Worm (Caenorhabditis elegans): ENCODE results near the gene B0024.4.

The B0024.4 gene

ce11 chrV:10297099-10297498, at the start of gene B0024.4:
B0024.4 (plus strand) TSS chrV:10297399.
- TF ChIP-seq nhr-11 (tag; optimal IDR thresholded peaks at IDR 0.05) (no peak), gmeb-1 (tag; optimal IDR thresholded peaks at IDR 0.05) (no peak), egl-27 (tag; optimal IDR thresholded peaks at IDR 0.05) (no peak), blmp-1 (tag; optimal IDR thresholded peaks at IDR 0.05; ENCODE audit: insufficient read depth) (no peak), fos-1 (tag; optimal IDR thresholded peaks at IDR 0.05) (no peak), nhr-77 (tag; optimal IDR thresholded peaks at IDR 0.05) (no peak), Y55F3AM.14 (GFP tag; optimal IDR thresholded peaks at IDR 0.05) (no peak), lin-13 (GFP tag; optimal IDR thresholded peaks at IDR 0.05) (no peak), mbf-1 (tag; optimal IDR thresholded peaks at IDR 0.05) (no peak)

ce11 chrV:10247673-10248239, 49.4 kb upstream of the B0024.4 start:
- TF ChIP-seq gmeb-1 (tag; optimal IDR thresholded peaks at IDR 0.05): no peak
- TF ChIP-seq sem-4 (tag; optimal IDR thresholded peaks at IDR 0.05): no peak
- TF ChIP-seq C34F6.9 (tag; optimal IDR thresholded peaks at IDR 0.05): peak; percentile 37
- peak in 1 of 2 experiments; percentile 38 for TF ChIP-seq lsy-2 (tag; optimal IDR thresholded peaks at IDR 0.05)
- TF ChIP-seq nhr-129 (tag; optimal IDR thresholded peaks at IDR 0.05): peak; percentile 32

DNA sequence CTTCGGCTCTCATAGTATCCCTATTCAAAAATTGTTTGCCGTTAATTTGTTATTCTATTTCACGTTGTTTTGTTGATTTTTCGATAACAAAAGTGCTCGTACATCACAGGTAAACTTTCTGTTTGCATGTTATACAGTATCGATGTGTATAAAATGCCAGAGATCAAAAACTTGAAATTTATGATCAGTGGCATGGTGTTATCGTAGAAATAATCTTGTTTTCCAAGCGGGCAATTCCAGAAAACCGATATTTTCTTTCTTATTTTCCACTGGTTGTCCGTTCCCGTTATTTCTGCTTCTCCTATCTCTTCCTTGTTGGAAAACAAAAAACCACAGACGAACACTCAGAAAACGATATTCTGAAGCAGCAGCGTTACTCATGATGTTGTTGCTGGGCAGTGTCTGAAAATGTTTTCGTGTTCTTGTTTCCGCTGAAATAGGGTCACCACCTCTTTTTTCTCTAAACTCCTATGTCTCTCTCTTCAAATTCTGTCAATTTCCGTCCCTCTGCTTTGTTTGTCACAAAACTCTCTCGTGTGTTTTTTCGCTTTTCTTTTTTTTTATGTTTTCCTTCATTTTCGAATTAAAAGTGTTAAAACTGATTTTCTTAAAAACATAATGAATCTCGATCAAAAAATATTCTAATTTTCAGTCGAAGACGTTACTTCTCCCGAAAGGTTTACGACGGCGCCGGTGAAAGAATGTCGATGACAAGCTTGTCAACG, 48.8 kb upstream of the B0024.4 start, which contains the start of gene akt-1:
akt-1 (plus strand) TSS at position 651 of the 725 bp plus-strand sequence.
- no peak for TF ChIP-seq snpc-4 (tag; optimal IDR thresholded peaks at IDR 0.05)
- TF ChIP-seq mab-5 (tag; optimal IDR thresholded peaks at IDR 0.05): no peak

DNA sequence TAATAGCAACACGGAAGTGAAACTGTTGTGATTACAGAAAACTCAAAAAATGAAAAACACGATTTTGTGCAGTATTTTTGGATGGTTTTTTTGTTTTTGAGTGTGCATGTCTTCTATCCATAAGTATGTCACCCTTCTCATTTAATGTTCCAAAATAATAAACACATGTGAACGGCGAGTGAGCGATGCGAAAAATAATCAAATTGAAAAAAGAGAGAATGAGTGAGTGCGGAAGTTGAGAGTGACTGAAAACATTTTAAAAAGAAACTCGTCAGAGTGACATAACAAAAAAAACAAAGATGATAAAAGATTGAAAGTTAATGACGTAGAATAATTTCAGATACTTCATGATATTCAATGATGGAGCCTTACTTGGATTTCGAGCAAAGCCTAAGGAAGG, 47.7 kb upstream of the B0024.4 start:
- TF ChIP-seq nhr-129 (tag; optimal IDR thresholded peaks at IDR 0.05) (no peak), alr-1 (tag; optimal IDR thresholded peaks at IDR 0.05) (no peak), aly-2 (tag; optimal IDR thresholded peaks at IDR 0.05) (no peak), mab-5 (tag; optimal IDR thresholded peaks at IDR 0.05) (no peak), blmp-1 (tag; optimal IDR thresholded peaks at IDR 0.05; ENCODE audit: insufficient read depth) (no peak), unc-39 (tag; optimal IDR thresholded peaks at IDR 0.05) (no peak), lin-39 (tag; optimal IDR thresholded peaks at IDR 0.05) (no peak), fos-1 (tag; optimal IDR thresholded peaks at IDR 0.05) (no peak), Y55F3AM.14 (GFP tag; optimal IDR thresholded peaks at IDR 0.05) (no peak)

ce11 chrV:10252682-10253081, 44.5 kb upstream of the B0024.4 start:
- TF ChIP-seq snpc-4 (tag; optimal IDR thresholded peaks at IDR 0.05): no peak
- no peak for TF ChIP-seq gmeb-1 (tag; optimal IDR thresholded peaks at IDR 0.05)
- no peak for TF ChIP-seq zag-1 (tag; optimal IDR thresholded peaks at IDR 0.05)
- TF ChIP-seq lin-11 (tag; optimal IDR thresholded peaks at IDR 0.05): no peak
- TF ChIP-seq ceh-82 (tag; optimal IDR thresholded peaks at IDR 0.05): no peak
- TF ChIP-seq sem-4 (tag; optimal IDR thresholded peaks at IDR 0.05): no peak
- TF ChIP-seq elt-3 (tag; optimal IDR thresholded peaks at IDR 0.05): no peak
- TF ChIP-seq sma-9 (GFP tag; optimal IDR thresholded peaks at IDR 0.05): no peak
- TF ChIP-seq sma-9 (tag; optimal IDR thresholded peaks at IDR 0.05): no peak

- TF ChIP-seq fos-1 (tag; optimal IDR thresholded peaks at IDR 0.05) (peak; percentile 48), gmeb-1 (tag; optimal IDR thresholded peaks at IDR 0.05) (peak; percentile 2), lsy-2 (tag; optimal IDR thresholded peaks at IDR 0.05) (peak in 1 of 2 experiments; percentile 15), mab-5 (tag; optimal IDR thresholded peaks at IDR 0.05) (no peak), blmp-1 (tag; optimal IDR thresholded peaks at IDR 0.05; ENCODE audit: insufficient read depth) (peak; percentile 53), ama-1 (optimal IDR thresholded peaks at IDR 0.05) (peak; percentile 19), nhr-6 (tag; optimal IDR thresholded peaks at IDR 0.05) (no peak), nhr-129 (tag; optimal IDR thresholded peaks at IDR 0.05) (peak; percentile 88), C34F6.9 (tag; optimal IDR thresholded peaks at IDR 0.05) (peak; percentile 60), unc-55 (GFP tag; optimal IDR thresholded peaks at IDR 0.05) (peak; percentile 75), peb-1 (tag; optimal IDR thresholded peaks at IDR 0.05) (no peak)
Measured at ce11 chrV:10255005-10255472, 42.2 kb upstream of the B0024.4 start, which contains the start of gene rop-1. rop-1 (minus strand) TSS chrV:10255055.

Data from whole organism, L2 larva.